Fruit fly (Drosophila melanogaster) whole organism, embryonic: ENCODE measurements around the gene CG2224.

Source experiments
- Abd-B ChIP-seq: fragments of 200-800 bp; sonication (Bioruptor generic); optimal IDR thresholded peaks from 2 replicates; lab custom pipeline; 2018; ENCODE audit warnings: missing biosample characterization, mild to moderate bottlenecking, missing genetic modification characterization, moderate library complexity
- Adf1 ChIP-seq: fragments of 200-800 bp; sonication (Bioruptor generic); IDR thresholded peaks from 2 replicates; pipeline ENCODE4 v1.3.6; 2022; ENCODE audit warnings: missing biosample characterization, missing genetic modification characterization
- CG10209 ChIP-seq: fragments of 200-800 bp; sonication (Bioruptor generic); optimal IDR thresholded peaks from 3 replicates; lab custom pipeline; 2017; ENCODE audit warnings: missing biosample characterization, mild to moderate bottlenecking, missing genetic modification characterization, missing genetic modification reagents
- CG10267 ChIP-seq: fragments of 200-800 bp; sonication (Bioruptor generic); optimal IDR thresholded peaks from 2 replicates; lab custom pipeline; 2018; ENCODE audit warnings: missing biosample characterization, mild to moderate bottlenecking, missing genetic modification characterization, moderate library complexity
- CG11695 ChIP-seq: fragments of 200-800 bp; sonication (Bioruptor generic); IDR thresholded peaks from 3 replicates; pipeline ENCODE4 v1.3.6; 2022; ENCODE audit warnings: missing biosample characterization, missing genetic modification characterization
- CG12219 ChIP-seq: fragments of 200-800 bp; sonication (Bioruptor generic); optimal IDR thresholded peaks from 3 replicates; lab custom pipeline; 2018; ENCODE audit warnings: missing biosample characterization, mild to moderate bottlenecking, missing genetic modification characterization
- CG13296 ChIP-seq: fragments of 200-800 bp; sonication (Bioruptor generic); optimal IDR thresholded peaks from 3 replicates; lab custom pipeline; 2018; ENCODE audit warnings: missing biosample characterization, mild to moderate bottlenecking, missing genetic modification characterization
- CG13424 ChIP-seq: fragments of 200-800 bp; sonication (Bioruptor generic); optimal IDR thresholded peaks from 2 replicates; lab custom pipeline; 2019; ENCODE audit warnings: missing biosample characterization, mild to moderate bottlenecking, missing genetic modification characterization, moderate library complexity
- CG1602 ChIP-seq: fragments of 200-800 bp; sonication (Bioruptor generic); optimal IDR thresholded peaks from 3 replicates; lab custom pipeline; 2016; ENCODE audit warnings: missing biosample characterization, missing genetic modification characterization
- CG18476 ChIP-seq: fragments of 200-800 bp; sonication (Bioruptor generic); optimal IDR thresholded peaks from 2 replicates; lab custom pipeline; 2016; ENCODE audit warnings: missing biosample characterization, mild to moderate bottlenecking, missing genetic modification characterization
- CG2889 ChIP-seq: fragments of 200-800 bp; sonication (Bioruptor generic); IDR thresholded peaks from 3 replicates; pipeline ENCODE4 v1.3.6; 2022; ENCODE audit warnings: missing biosample characterization, missing genetic modification characterization
- CG30020 ChIP-seq: fragments of 200-800 bp; optimal IDR thresholded peaks from 2 replicates; lab custom pipeline; 2019; ENCODE audit warnings: missing biosample characterization, mild to moderate bottlenecking, missing genetic modification characterization, moderate library complexity
- CG30403 ChIP-seq: fragments of 200-800 bp; sonication (Bioruptor generic); optimal IDR thresholded peaks from 3 replicates; lab custom pipeline; 2016; ENCODE audit warnings: missing biosample characterization, missing genetic modification characterization
- CG3407 ChIP-seq: fragments of 200-800 bp; sonication (Bioruptor generic); optimal IDR thresholded peaks from 2 replicates; lab custom pipeline; 2018; ENCODE audit warnings: missing biosample characterization, mild to moderate bottlenecking, missing genetic modification characterization
- CG3838 ChIP-seq: fragments of 200-800 bp; sonication (Bioruptor generic); optimal IDR thresholded peaks from 3 replicates; lab custom pipeline; 2016; ENCODE audit warnings: missing biosample characterization, missing genetic modification characterization
- CG42726 ChIP-seq: fragments of 200-800 bp; sonication (Bioruptor generic); IDR thresholded peaks from 2 replicates; pipeline ENCODE4 v1.3.6; 2022; ENCODE audit warnings: missing biosample characterization, missing genetic modification characterization; ENCODE audit not compliant: partially characterized antibody
- CG6689 ChIP-seq: fragments of 200-800 bp; sonication (Bioruptor generic); IDR thresholded peaks from 2 replicates; pipeline ENCODE4 v1.3.6; 2022; ENCODE audit warnings: missing biosample characterization, missing genetic modification characterization
- CG7271 ChIP-seq: fragments of 200-800 bp; sonication (Bioruptor generic); optimal IDR thresholded peaks from 2 replicates; lab custom pipeline; 2018; ENCODE audit warnings: missing biosample characterization, mild to moderate bottlenecking, missing genetic modification characterization, moderate library complexity
- CG7357 ChIP-seq: fragments of 200-800 bp; sonication (Bioruptor generic); IDR thresholded peaks from 3 replicates; pipeline ENCODE4 v1.3.6; 2022; ENCODE audit warnings: missing biosample characterization, missing genetic modification characterization
- CG7745 ChIP-seq: fragments of 200-800 bp; sonication (Bioruptor generic); optimal IDR thresholded peaks from 2 replicates; lab custom pipeline; 2018; ENCODE audit warnings: missing biosample characterization, mild to moderate bottlenecking, missing genetic modification characterization, moderate library complexity
- CG8388 ChIP-seq: fragments of 200-800 bp; sonication (Bioruptor generic); optimal IDR thresholded peaks from 2 replicates; lab custom pipeline; 2019; ENCODE audit warnings: missing biosample characterization, mild to moderate bottlenecking, missing genetic modification characterization, moderate library complexity
- CG9215 ChIP-seq: fragments of 200-800 bp; sonication (Bioruptor generic); IDR thresholded peaks from 2 replicates; pipeline ENCODE4 v1.3.6; 2022; ENCODE audit warnings: missing biosample characterization, missing genetic modification characterization
- CHES-1-like ChIP-seq: fragments of 200-800 bp; sonication (Bioruptor generic); optimal IDR thresholded peaks from 2 replicates; lab custom pipeline; 2016; ENCODE audit warnings: missing biosample characterization, missing genetic modification characterization
- E2f2 ChIP-seq: fragments of 200-800 bp; sonication (Bioruptor generic); IDR thresholded peaks from 2 replicates; pipeline ENCODE4 v1.3.6; 2022; ENCODE audit warnings: missing biosample characterization, missing genetic modification characterization
- Ets65A ChIP-seq: fragments of 200-800 bp; sonication (Bioruptor generic); peaks from one replicate; lab custom pipeline; 2016; ENCODE audit warnings: missing biosample characterization, missing genetic modification characterization
- Fer3 ChIP-seq: fragments of 200-800 bp; sonication (Bioruptor generic); optimal IDR thresholded peaks from 2 replicates; lab custom pipeline; 2018; ENCODE audit warnings: missing biosample characterization, mild to moderate bottlenecking, missing genetic modification characterization, moderate library complexity
- HmgZ ChIP-seq: fragments of 200-800 bp; sonication (Bioruptor generic); optimal IDR thresholded peaks from 2 replicates; lab custom pipeline; 2018; ENCODE audit warnings: missing biosample characterization, mild to moderate bottlenecking, missing genetic modification characterization
- Mad ChIP-seq: fragments of 200-800 bp; sonication (Bioruptor generic); optimal IDR thresholded peaks from 2 replicates; lab custom pipeline; 2016; ENCODE audit warnings: missing biosample characterization, missing genetic modification characterization
- Neu2 ChIP-seq: fragments of 200-800 bp; sonication (Bioruptor generic); optimal IDR thresholded peaks from 3 replicates; lab custom pipeline; 2016; ENCODE audit warnings: missing biosample characterization, missing genetic modification characterization, borderline replicate concordance
- NfI ChIP-seq: fragments of 200-800 bp; sonication (Bioruptor generic); optimal IDR thresholded peaks from 3 replicates; lab custom pipeline; 2018; ENCODE audit warnings: missing biosample characterization, mild to moderate bottlenecking, missing genetic modification characterization, moderate library complexity
- Scr ChIP-seq: fragments of 200-800 bp; sonication (Bioruptor generic); IDR thresholded peaks from 2 replicates; pipeline ENCODE4 v1.3.6; 2022; ENCODE audit warnings: missing biosample characterization, missing genetic modification characterization; ENCODE audit not compliant: partially characterized antibody
- Sin3A ChIP-seq: fragments of >200 bp; optimal IDR thresholded peaks from 2 replicates; lab custom pipeline; 2018
- Six4 ChIP-seq: fragments of 200-800 bp; sonication (Bioruptor generic); optimal IDR thresholded peaks from 2 replicates; lab custom pipeline; 2016; ENCODE audit warnings: missing biosample characterization, missing genetic modification characterization
- Vsx1 ChIP-seq: fragments of 200-800 bp; sonication (Bioruptor generic); optimal IDR thresholded peaks from 2 replicates; lab custom pipeline; 2017; ENCODE audit warnings: missing biosample characterization, mild to moderate bottlenecking, missing genetic modification characterization, missing genetic modification reagents
- amos ChIP-seq: fragments of 200-800 bp; sonication (Bioruptor generic); IDR thresholded peaks from 2 replicates; pipeline ENCODE4 v1.3.6; 2022; ENCODE audit warnings: missing biosample characterization, missing genetic modification characterization; ENCODE audit not compliant: partially characterized antibody
- bab2 ChIP-seq: fragments of 200-800 bp; sonication (Bioruptor generic); optimal IDR thresholded peaks from 2 replicates; lab custom pipeline; 2016; ENCODE audit warnings: missing biosample characterization, missing genetic modification characterization
- chinmo ChIP-seq: fragments of 200-800 bp; sonication (Bioruptor generic); IDR thresholded peaks from 4 replicates; pipeline ENCODE4 v1.3.6; 2022; ENCODE audit warnings: missing biosample characterization, missing genetic modification characterization; ENCODE audit not compliant: partially characterized antibody
- disco-r ChIP-seq: fragments of 200-800 bp; sonication (Bioruptor generic); optimal IDR thresholded peaks from 2 replicates; lab custom pipeline; 2016; ENCODE audit warnings: missing biosample characterization, missing genetic modification characterization
- esg ChIP-seq: fragments of 200-800 bp; sonication (Bioruptor generic); conservative IDR thresholded peaks from 2 replicates; pipeline ENCODE4 v1.3.6; 2022; ENCODE audit warnings: missing biosample characterization, missing genetic modification characterization
- fd102C ChIP-seq: fragments of 200-800 bp; sonication (Bioruptor generic); optimal IDR thresholded peaks from 2 replicates; lab custom pipeline; 2018; ENCODE audit warnings: missing biosample characterization, mild to moderate bottlenecking, missing genetic modification characterization, moderate library complexity
- grn ChIP-seq: fragments of 200-800 bp; sonication (Bioruptor generic); optimal IDR thresholded peaks from 3 replicates; lab custom pipeline; 2017; ENCODE audit warnings: missing biosample characterization, missing genetic modification characterization
- h ChIP-seq: fragments of >200 bp; optimal IDR thresholded peaks from 2 replicates; lab custom pipeline; 2017
- her ChIP-seq: fragments of 200-800 bp; sonication (Bioruptor generic); optimal IDR thresholded peaks from 2 replicates; lab custom pipeline; 2016; ENCODE audit warnings: missing biosample characterization, missing genetic modification characterization
- insv ChIP-seq, 2 experiments: fragments of 200-800 bp; sonication (Bioruptor generic); optimal IDR thresholded peaks; 3 replicates each; lab custom pipeline; 2016 to 2018; ENCODE audit warnings: missing biosample characterization in 2 of 2, missing genetic modification characterization in 2 of 2
- mld ChIP-seq: fragments of 200-800 bp; sonication (Bioruptor generic); IDR thresholded peaks from 3 replicates; pipeline ENCODE4 v1.3.6; 2022; ENCODE audit warnings: missing biosample characterization, missing genetic modification characterization; ENCODE audit not compliant: partially characterized antibody
- peb ChIP-seq: fragments of 200-800 bp; sonication (Bioruptor generic); IDR thresholded peaks from 2 replicates; pipeline ENCODE4 v1.3.6; 2022; ENCODE audit warnings: missing biosample characterization, missing genetic modification characterization
- pfk ChIP-seq: fragments of 200-800 bp; sonication (Bioruptor generic); optimal IDR thresholded peaks from 2 replicates; lab custom pipeline; 2018; ENCODE audit warnings: missing biosample characterization, mild to moderate bottlenecking, missing genetic modification characterization, moderate library complexity
- prd ChIP-seq, 3 experiments: fragments of >200 bp in 2 of 3; fragments of 200-800 bp in 1 of 3; sonication (Bioruptor generic) in 1 of 3; optimal IDR thresholded peaks in 2 of 3; IDR thresholded peaks in 1 of 3; 2 replicates in 2 of 3; 3 replicates in 1 of 3; pipeline versions ENCODE4 v1.3.6 to Lab custom; 2017 to 2022; ENCODE audit warnings: missing biosample characterization in 1 of 3, missing genetic modification characterization in 1 of 3
- sens ChIP-seq: fragments of 200-800 bp; sonication (Bioruptor generic); peaks from one replicate; lab custom pipeline; 2016; ENCODE audit warnings: missing biosample characterization, missing genetic modification characterization
- zen ChIP-seq: fragments of 200-800 bp; sonication (Bioruptor generic); optimal IDR thresholded peaks from 3 replicates; lab custom pipeline; 2018; ENCODE audit warnings: missing biosample characterization, mild to moderate bottlenecking, missing genetic modification characterization, moderate library complexity

Gene CG2224

dm6 chr3R:30450224-30450623, 8.9 kb downstream of the CG2224 start (continued):
- TF ChIP-seq CG10267 (tag; lab: Kevin White, UChicago), result no peak
- TF ChIP-seq CG3838 (GFP tag; lab: Kevin White, UChicago), result peak; percentile 80
- TF ChIP-seq fd102C (GFP tag; lab: Kevin White, UChicago), result no peak
- TF ChIP-seq E2f2 (GFP tag; lab: Robert Waterston, UW), result peak; percentile 66
- TF ChIP-seq CG9215, result no peak
- no peak for TF ChIP-seq Abd-B (GFP tag; lab: Kevin White, UChicago)
- peak; percentile 65; the same call in 1 of the 2 replicates for TF ChIP-seq Adf1 (GFP tag; lab: Robert Waterston, UW)
- TF ChIP-seq peb (GFP tag; lab: Robert Waterston, UW), result peak; percentile 62; the same call in 1 of the 2 replicates
- no peak for TF ChIP-seq insv (GFP tag; optimal IDR thresholded peaks at IDR 0.05; lab: Kevin White, UChicago)
- peak; percentile 47; the same call in 1 of the 3 replicates for TF ChIP-seq CG7357
- peak; percentile 47 for TF ChIP-seq NfI (GFP tag; lab: Kevin White, UChicago)
- TF ChIP-seq CG18476 (GFP tag; lab: Kevin White, UChicago), result peak; percentile 88
- peak; percentile 84 for TF ChIP-seq CG11695 (GFP tag; lab: Robert Waterston, UW)
- TF ChIP-seq grn (GFP tag; lab: Kevin White, UChicago), result no peak
- TF ChIP-seq Fer3, result peak; percentile 83
- peak; percentile 80 for TF ChIP-seq CHES-1-like
- TF ChIP-seq CG30020 (tag; lab: Kevin White, UChicago), result no peak
- TF ChIP-seq h (lab: Kevin White, UChicago), result no peak
- TF ChIP-seq prd (optimal IDR thresholded peaks at IDR 0.05; lab: Kevin White, UChicago), result no peak
- TF ChIP-seq prd (GFP tag; IDR thresholded peaks at IDR 0.05; lab: Robert Waterston, UW), result peak; percentile 31; the same call in 1 of the 3 replicates
- no peak for TF ChIP-seq CG7745 (tag; lab: Kevin White, UChicago)
- no peak; the same call in 1 of the 2 replicates for TF ChIP-seq amos (GFP tag; lab: Robert Waterston, UW)
- no peak for TF ChIP-seq mld (GFP tag; lab: Robert Waterston, UW)
- peak; percentile 56 for TF ChIP-seq pfk (GFP tag; lab: Kevin White, UChicago)
- TF ChIP-seq Scr (GFP tag; lab: Robert Waterston, UW), result no peak
- peak; percentile 85 for TF ChIP-seq bab2 (GFP tag; lab: Kevin White, UChicago)
- no peak for TF ChIP-seq Sin3A (lab: Kevin White, UChicago)
- peak; percentile 82 for TF ChIP-seq disco-r (GFP tag; lab: Kevin White, UChicago)
- TF ChIP-seq Mad (GFP tag; lab: Kevin White, UChicago), result peak; percentile 70
- TF ChIP-seq CG42726 (GFP tag; lab: Robert Waterston, UW), result no peak
- TF ChIP-seq chinmo (GFP tag; lab: Robert Waterston, UW), result peak; percentile 69; the same call in 3 of the 4 replicates
- TF ChIP-seq Vsx1, result peak; percentile 88
- peak; percentile 82 for TF ChIP-seq Six4 (GFP tag; lab: Kevin White, UChicago)
- TF ChIP-seq CG7271 (tag; lab: Kevin White, UChicago), result no peak
- peak; percentile 69 for TF ChIP-seq CG1602 (GFP tag; lab: Kevin White, UChicago)
- TF ChIP-seq zen (tag; lab: Kevin White, UChicago), result no peak
- TF ChIP-seq HmgZ (tag; lab: Kevin White, UChicago), result peak; percentile 71
- peak; percentile 86 for TF ChIP-seq CG3407 (GFP tag; lab: Kevin White, UChicago)
- no peak for TF ChIP-seq CG30403
- peak; percentile 84 for TF ChIP-seq CG10209 (GFP tag; lab: Kevin White, UChicago)
- no peak for TF ChIP-seq Ets65A (GFP tag; lab: Kevin White, UChicago)
- peak; percentile 98 for TF ChIP-seq sens (GFP tag; lab: Kevin White, UChicago)
- TF ChIP-seq Neu2, result no peak
- no peak for TF ChIP-seq esg (GFP tag; lab: Robert Waterston, UW)
- TF ChIP-seq CG8388 (GFP tag; lab: Kevin White, UChicago), result peak; percentile 26
- no peak for TF ChIP-seq CG2889 (GFP tag; lab: Robert Waterston, UW)
- peak; percentile 50 for TF ChIP-seq CG12219
- no peak; the same call in none of the 2 replicates for TF ChIP-seq CG6689 (GFP tag; lab: Robert Waterston, UW)
- no peak for TF ChIP-seq CG13424 (tag; lab: Kevin White, UChicago)
- peak; percentile 79 for TF ChIP-seq CG13296 (GFP tag; lab: Kevin White, UChicago)
- peak; percentile 79 for TF ChIP-seq her (GFP tag; lab: Kevin White, UChicago)
